Fruit fly (Drosophila melanogaster) whole organism, pupa: ENCODE data around the gene CG1316.

Source experiments
- CG10348 ChIP-seq: fragments of 200-800 bp; sonication (Bioruptor generic); IDR thresholded peaks from 2 replicates; pipeline ENCODE4 v1.3.6; 2022; ENCODE audit warnings: missing biosample characterization, missing genetic modification characterization
- CG17806 ChIP-seq: fragments of 200-800 bp; sonication (Bioruptor generic); optimal IDR thresholded peaks from 2 replicates; lab custom pipeline; 2018; ENCODE audit warnings: missing biosample characterization, mild to moderate bottlenecking, missing genetic modification characterization, moderate library complexity
- CG34367 ChIP-seq: fragments of 200-800 bp; sonication (Bioruptor generic); optimal IDR thresholded peaks from 2 replicates; lab custom pipeline; 2018; ENCODE audit warnings: missing biosample characterization, mild to moderate bottlenecking, missing genetic modification characterization
- CG4496 ChIP-seq: fragments of 200-800 bp; sonication (Bioruptor generic); IDR thresholded peaks from 3 replicates; pipeline ENCODE4 v1.3.6; 2022; ENCODE audit warnings: missing biosample characterization, missing genetic modification characterization
- CG8159 ChIP-seq: fragments of 200-800 bp; sonication (Bioruptor generic); optimal IDR thresholded peaks from 3 replicates; lab custom pipeline; 2018; ENCODE audit warnings: missing biosample characterization, mild to moderate bottlenecking, missing genetic modification characterization, moderate library complexity
- CG8301 ChIP-seq: fragments of 200-800 bp; sonication (Bioruptor generic); optimal IDR thresholded peaks from 2 replicates; lab custom pipeline; 2018; ENCODE audit warnings: missing biosample characterization, mild to moderate bottlenecking, missing genetic modification characterization
- CG9948 ChIP-seq: fragments of 200-800 bp; sonication (Bioruptor generic); optimal IDR thresholded peaks from 2 replicates; lab custom pipeline; 2018; ENCODE audit warnings: missing biosample characterization, mild to moderate bottlenecking, missing genetic modification characterization, moderate library complexity
- D1 ChIP-seq: fragments of 200-800 bp; sonication (Bioruptor generic); optimal IDR thresholded peaks from 2 replicates; lab custom pipeline; 2018; ENCODE audit warnings: missing biosample characterization, mild to moderate bottlenecking, missing genetic modification characterization, moderate library complexity
- EcR ChIP-seq: fragments of 200-800 bp; sonication (Bioruptor generic); optimal IDR thresholded peaks from 3 replicates; lab custom pipeline; 2019; ENCODE audit warnings: missing biosample characterization, missing genetic modification characterization, mild to moderate bottlenecking, moderate library complexity, missing genetic modification reagents
- Ets98B ChIP-seq: fragments of 200-800 bp; sonication (Bioruptor generic); IDR thresholded peaks from 2 replicates; pipeline ENCODE4 v1.3.6; 2022; ENCODE audit warnings: missing biosample characterization, missing genetic modification characterization
- fd96Ca ChIP-seq: fragments of 200-800 bp; sonication (Bioruptor generic); IDR thresholded peaks from 3 replicates; pipeline ENCODE4 v1.3.6; 2022; ENCODE audit warnings: missing biosample characterization, missing genetic modification characterization
- gl ChIP-seq: fragments of 200-800 bp; sonication (Bioruptor generic); optimal IDR thresholded peaks from 2 replicates; lab custom pipeline; 2018; ENCODE audit warnings: missing biosample characterization, mild to moderate bottlenecking, missing genetic modification characterization
- rn ChIP-seq: fragments of 200-800 bp; sonication (Bioruptor generic); IDR thresholded peaks from 2 replicates; pipeline ENCODE4 v1.3.6; 2022; ENCODE audit warnings: missing biosample characterization, missing genetic modification characterization

DNA sequence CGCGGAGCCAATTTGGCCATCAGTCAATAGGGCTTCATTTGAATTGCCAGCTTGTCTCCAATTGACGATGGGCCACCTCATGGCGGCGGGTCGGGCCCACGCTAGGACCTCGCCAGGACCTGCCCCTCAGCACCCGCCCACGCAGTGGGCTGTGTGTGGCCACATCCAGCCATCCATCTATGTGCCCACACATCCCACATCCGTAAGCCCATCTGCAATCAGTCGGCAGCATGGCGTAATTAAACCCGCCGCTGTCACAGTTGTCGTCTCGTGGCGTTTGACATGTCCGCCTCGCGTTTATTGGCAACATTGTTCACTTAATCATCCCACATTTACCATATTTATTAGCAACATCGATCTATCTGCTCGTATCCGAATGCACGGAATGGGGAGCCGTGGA is 45.5 kb upstream of the CG1316 start:
- TF ChIP-seq CG17806 (tag; lab: Kevin White, UChicago) = no peak
- TF ChIP-seq CG4496 = no peak
- TF ChIP-seq D1 (tag; lab: Kevin White, UChicago) = no peak
- no peak for TF ChIP-seq fd96Ca (GFP tag; lab: Robert Waterston, UW)
- no peak for TF ChIP-seq gl (tag; lab: Kevin White, UChicago)
- no peak for TF ChIP-seq CG34367
- no peak for TF ChIP-seq EcR (GFP tag; lab: Kevin White, UChicago)
- TF ChIP-seq Ets98B (GFP tag; lab: Robert Waterston, UW) = no peak
- TF ChIP-seq CG8159 (tag; lab: Kevin White, UChicago) = no peak
- no peak for TF ChIP-seq rn (GFP tag; lab: Robert Waterston, UW)
- TF ChIP-seq CG10348 (GFP tag; lab: Robert Waterston, UW) = no peak
- no peak for TF ChIP-seq CG8301 (tag; lab: Kevin White, UChicago)
- TF ChIP-seq CG9948 (tag; lab: Kevin White, UChicago) = no peak
